Fruit fly (Drosophila melanogaster) whole organism, pupa: Measurements from ENCODE around the gene CG44195.

Experiments
- CG10348 ChIP-seq: fragments of 200-800 bp; sonication (Bioruptor generic); IDR thresholded peaks from 2 replicates; pipeline ENCODE4 v1.3.6; 2022; ENCODE audit warnings: missing biosample characterization, missing genetic modification characterization
- CG12605 ChIP-seq: fragments of 200-800 bp; sonication (Bioruptor generic); IDR thresholded peaks from 2 replicates; pipeline ENCODE4 v1.3.6; 2022; ENCODE audit warnings: missing biosample characterization, missing genetic modification characterization
- CG13204 ChIP-seq: fragments of 200-800 bp; sonication (Bioruptor generic); optimal IDR thresholded peaks from 2 replicates; lab custom pipeline; 2018; ENCODE audit warnings: missing biosample characterization, mild to moderate bottlenecking, missing genetic modification characterization, moderate library complexity
- CG14655 ChIP-seq: fragments of 200-800 bp; sonication (Bioruptor generic); optimal IDR thresholded peaks from 3 replicates; lab custom pipeline; 2017; ENCODE audit warnings: mild to moderate bottlenecking, missing biosample characterization, missing genetic modification reagents, missing genetic modification characterization
- CG15710 ChIP-seq: fragments of 200-800 bp; sonication (Bioruptor generic); optimal IDR thresholded peaks from 2 replicates; lab custom pipeline; 2018; ENCODE audit warnings: missing biosample characterization, mild to moderate bottlenecking, missing genetic modification characterization, moderate library complexity
- CG17806 ChIP-seq: fragments of 200-800 bp; sonication (Bioruptor generic); optimal IDR thresholded peaks from 2 replicates; lab custom pipeline; 2018; ENCODE audit warnings: missing biosample characterization, mild to moderate bottlenecking, missing genetic modification characterization, moderate library complexity
- CG32121 ChIP-seq: fragments of 200-800 bp; sonication (Bioruptor generic); IDR thresholded peaks from 2 replicates; pipeline ENCODE4 v1.3.6; 2022; ENCODE audit warnings: missing biosample characterization, missing genetic modification characterization
- CG34367 ChIP-seq: fragments of 200-800 bp; sonication (Bioruptor generic); optimal IDR thresholded peaks from 2 replicates; lab custom pipeline; 2018; ENCODE audit warnings: missing biosample characterization, mild to moderate bottlenecking, missing genetic modification characterization
- CG4496 ChIP-seq: fragments of 200-800 bp; sonication (Bioruptor generic); IDR thresholded peaks from 3 replicates; pipeline ENCODE4 v1.3.6; 2022; ENCODE audit warnings: missing biosample characterization, missing genetic modification characterization
- CG8159 ChIP-seq: fragments of 200-800 bp; sonication (Bioruptor generic); optimal IDR thresholded peaks from 3 replicates; lab custom pipeline; 2018; ENCODE audit warnings: missing biosample characterization, mild to moderate bottlenecking, missing genetic modification characterization, moderate library complexity
- CG8301 ChIP-seq: fragments of 200-800 bp; sonication (Bioruptor generic); optimal IDR thresholded peaks from 2 replicates; lab custom pipeline; 2018; ENCODE audit warnings: missing biosample characterization, mild to moderate bottlenecking, missing genetic modification characterization
- CG9948 ChIP-seq: fragments of 200-800 bp; sonication (Bioruptor generic); optimal IDR thresholded peaks from 2 replicates; lab custom pipeline; 2018; ENCODE audit warnings: missing biosample characterization, mild to moderate bottlenecking, missing genetic modification characterization, moderate library complexity
- D1 ChIP-seq: fragments of 200-800 bp; sonication (Bioruptor generic); optimal IDR thresholded peaks from 2 replicates; lab custom pipeline; 2018; ENCODE audit warnings: missing biosample characterization, mild to moderate bottlenecking, missing genetic modification characterization, moderate library complexity
- EcR ChIP-seq: fragments of 200-800 bp; sonication (Bioruptor generic); optimal IDR thresholded peaks from 3 replicates; lab custom pipeline; 2019; ENCODE audit warnings: missing biosample characterization, missing genetic modification characterization, mild to moderate bottlenecking, moderate library complexity, missing genetic modification reagents
- Ets98B ChIP-seq: fragments of 200-800 bp; sonication (Bioruptor generic); IDR thresholded peaks from 2 replicates; pipeline ENCODE4 v1.3.6; 2022; ENCODE audit warnings: missing biosample characterization, missing genetic modification characterization
- Pif1A ChIP-seq: fragments of 200-800 bp; sonication (Bioruptor generic); optimal IDR thresholded peaks from 3 replicates; lab custom pipeline; 2016; ENCODE audit warnings: missing biosample characterization, missing genetic modification characterization
- Pif1B ChIP-seq: fragments of 200-800 bp; sonication (Bioruptor generic); optimal IDR thresholded peaks from 3 replicates; lab custom pipeline; 2016; ENCODE audit warnings: missing biosample characterization, missing genetic modification characterization
- Snoo ChIP-seq: fragments of 200-800 bp; sonication (Bioruptor generic); optimal IDR thresholded peaks from 3 replicates; lab custom pipeline; 2017; ENCODE audit warnings: missing biosample characterization, mild to moderate bottlenecking, missing genetic modification characterization, inconsistent platforms
- fd96Ca ChIP-seq: fragments of 200-800 bp; sonication (Bioruptor generic); IDR thresholded peaks from 3 replicates; pipeline ENCODE4 v1.3.6; 2022; ENCODE audit warnings: missing biosample characterization, missing genetic modification characterization
- gl ChIP-seq: fragments of 200-800 bp; sonication (Bioruptor generic); optimal IDR thresholded peaks from 2 replicates; lab custom pipeline; 2018; ENCODE audit warnings: missing biosample characterization, mild to moderate bottlenecking, missing genetic modification characterization
- rn ChIP-seq: fragments of 200-800 bp; sonication (Bioruptor generic); IDR thresholded peaks from 2 replicates; pipeline ENCODE4 v1.3.6; 2022; ENCODE audit warnings: missing biosample characterization, missing genetic modification characterization

Gene CG44195

dm6 chr3L:7614226-7614625 is 81.2 kb downstream of the CG44195 start:
- 0 out of 2 replicates have a peak, but pooled peaks have one; percentile 35 for TF ChIP-seq CG32121 (GFP tag; lab: Robert Waterston, UW)
- peak; percentile 63 for TF ChIP-seq CG15710 (tag; lab: Kevin White, UChicago)
- TF ChIP-seq rn (GFP tag; lab: Robert Waterston, UW) = no peak
- TF ChIP-seq CG8301 = peak; percentile 57
- TF ChIP-seq CG12605 (GFP tag; lab: Robert Waterston, UW) = 0 out of 2 replicates have a peak, but pooled peaks have one; percentile 38
- TF ChIP-seq gl = peak; percentile 22
- TF ChIP-seq CG10348 (GFP tag; lab: Robert Waterston, UW) = 0 out of 2 replicates have a peak, but pooled peaks have one; percentile 11
- peak; percentile 75 for TF ChIP-seq CG17806
- TF ChIP-seq Pif1B (GFP tag; lab: Kevin White, UChicago) = peak; percentile 49
- no peak for TF ChIP-seq fd96Ca (GFP tag; lab: Robert Waterston, UW)
- peak; percentile 73 for TF ChIP-seq CG9948 (tag; lab: Kevin White, UChicago)
- peak; percentile 46 for TF ChIP-seq CG34367 (tag; lab: Kevin White, UChicago)
- peak; percentile 19 for TF ChIP-seq CG13204 (GFP tag; lab: Kevin White, UChicago)
- no peak for TF ChIP-seq D1 (tag; lab: Kevin White, UChicago)
- TF ChIP-seq Pif1A (GFP tag; lab: Kevin White, UChicago) = peak; percentile 68
- peak; percentile 56 for TF ChIP-seq Snoo
- peak; percentile 70; the same call in 2 of the 3 replicates for TF ChIP-seq CG4496 (GFP tag; lab: Robert Waterston, UW)
- peak; percentile 55 for TF ChIP-seq CG14655 (GFP tag; lab: Kevin White, UChicago)
- peak; percentile 75 for TF ChIP-seq CG8159
- no peak for TF ChIP-seq EcR (GFP tag; lab: Kevin White, UChicago)
- TF ChIP-seq Ets98B = peak; percentile 35; the same call in 1 of the 2 replicates

- peak; percentile 86 for TF ChIP-seq Ets98B
- peak; percentile 65 for TF ChIP-seq Pif1A (GFP tag; lab: Kevin White, UChicago)
- TF ChIP-seq CG14655 (GFP tag; lab: Kevin White, UChicago) = peak; percentile 87
- peak; percentile 65; the same call in 2 of the 3 replicates for TF ChIP-seq fd96Ca (GFP tag; lab: Robert Waterston, UW)
- TF ChIP-seq CG10348 (GFP tag; lab: Robert Waterston, UW) = no peak
- TF ChIP-seq rn (GFP tag; lab: Robert Waterston, UW) = peak; percentile 69; the same call in 1 of the 2 replicates
- peak; percentile 76 for TF ChIP-seq CG17806
- no peak for TF ChIP-seq gl
- TF ChIP-seq CG15710 (tag; lab: Kevin White, UChicago) = peak; percentile 62
- TF ChIP-seq Snoo = peak; percentile 1
- TF ChIP-seq CG8301 = peak; percentile 83
- peak; percentile 86 for TF ChIP-seq CG32121 (GFP tag; lab: Robert Waterston, UW)
- TF ChIP-seq CG9948 (tag; lab: Kevin White, UChicago) = peak; percentile 73
- peak; percentile 59 for TF ChIP-seq CG34367 (tag; lab: Kevin White, UChicago)
- no peak for TF ChIP-seq D1 (tag; lab: Kevin White, UChicago)
- 0 out of 2 replicates have a peak, but pooled peaks have one; percentile 22 for TF ChIP-seq CG12605 (GFP tag; lab: Robert Waterston, UW)
- TF ChIP-seq Pif1B (GFP tag; lab: Kevin White, UChicago) = peak; percentile 60
- no peak for TF ChIP-seq CG13204 (GFP tag; lab: Kevin White, UChicago)
- peak; percentile 88 for TF ChIP-seq CG4496 (GFP tag; lab: Robert Waterston, UW)
- no peak for TF ChIP-seq EcR (GFP tag; lab: Kevin White, UChicago)
- peak; percentile 54 for TF ChIP-seq CG8159
Observed at dm6 chr3L:7611229-7611628, 84.2 kb downstream of the CG44195 start.

dm6 chr3L:7610522-7610921 is 84.9 kb downstream of the CG44195 start:
- TF ChIP-seq EcR (GFP tag; lab: Kevin White, UChicago) (peak; percentile 75), D1 (tag; lab: Kevin White, UChicago) (no peak)
